Fruit fly (Drosophila melanogaster) whole organism, embryonic: ENCODE results near the gene Pez.
A peak's percentile ranks its signal among the peaks of the same experiment; 100 is the strongest.

Experiments
- Bteb2 ChIP-seq: fragments of 200-800 bp; sonication (Bioruptor generic); optimal IDR thresholded peaks from 2 replicates; lab custom pipeline; 2016; ENCODE audit warnings: missing biosample characterization, missing genetic modification characterization
- C15 ChIP-seq: fragments of 200-800 bp; sonication (Bioruptor generic); IDR thresholded peaks from 3 replicates; pipeline ENCODE4 v1.3.6; 2022; ENCODE audit warnings: missing biosample characterization, missing genetic modification characterization
- CG10654 ChIP-seq: fragments of 200-800 bp; sonication (Bioruptor generic); optimal IDR thresholded peaks from 2 replicates; lab custom pipeline; 2016; ENCODE audit warnings: missing biosample characterization, missing genetic modification characterization
- CG11456 ChIP-seq: fragments of 200-800 bp; sonication (Bioruptor generic); IDR thresholded peaks from 3 replicates; pipeline ENCODE4 v1.3.6; 2022; ENCODE audit warnings: missing biosample characterization, missing genetic modification characterization
- CG11560 ChIP-seq: fragments of 200-800 bp; sonication (Bioruptor generic); IDR thresholded peaks from 3 replicates; pipeline ENCODE4 v1.3.6; 2022; ENCODE audit warnings: missing biosample characterization, missing genetic modification characterization
- CG12391 ChIP-seq: fragments of 200-800 bp; sonication (Bioruptor generic); optimal IDR thresholded peaks from 3 replicates; lab custom pipeline; 2018; ENCODE audit warnings: missing biosample characterization, mild to moderate bottlenecking, missing genetic modification characterization, moderate library complexity
- CG13424 ChIP-seq: fragments of 200-800 bp; sonication (Bioruptor generic); optimal IDR thresholded peaks from 2 replicates; lab custom pipeline; 2019; ENCODE audit warnings: missing biosample characterization, mild to moderate bottlenecking, missing genetic modification characterization, moderate library complexity
- CG13624 ChIP-seq: fragments of 200-800 bp; sonication (Bioruptor generic); optimal IDR thresholded peaks from 2 replicates; lab custom pipeline; 2016; ENCODE audit warnings: missing biosample characterization, missing genetic modification characterization
- CG14050 ChIP-seq: fragments of 200-800 bp; sonication (Bioruptor generic); IDR thresholded peaks from 3 replicates; pipeline ENCODE4 v1.3.6; 2022; ENCODE audit warnings: missing biosample characterization, missing genetic modification characterization
- CG16863 ChIP-seq: fragments of 200-800 bp; sonication (Bioruptor generic); optimal IDR thresholded peaks from 3 replicates; lab custom pipeline; 2016; ENCODE audit warnings: missing biosample characterization, missing genetic modification characterization
- CG17612 ChIP-seq: fragments of 200-800 bp; sonication (Bioruptor generic); IDR thresholded peaks from 2 replicates; pipeline ENCODE4 v1.3.6; 2022; ENCODE audit warnings: missing biosample characterization, missing genetic modification characterization
- CG18011 ChIP-seq: fragments of 200-800 bp; sonication (Bioruptor generic); optimal IDR thresholded peaks from 2 replicates; lab custom pipeline; 2017; ENCODE audit warnings: missing biosample characterization, missing genetic modification characterization, mild to moderate bottlenecking, moderate library complexity, missing genotype
- CG2199 ChIP-seq: fragments of 200-800 bp; sonication (Bioruptor generic); IDR thresholded peaks from 3 replicates; pipeline ENCODE4 v1.3.6; 2022; ENCODE audit warnings: missing biosample characterization, missing genetic modification characterization
- CG34224 ChIP-seq: fragments of 200-800 bp; sonication (Bioruptor generic); IDR thresholded peaks from 3 replicates; pipeline ENCODE4 v1.3.6; 2022; ENCODE audit warnings: missing biosample characterization, missing genetic modification characterization; ENCODE audit not compliant: partially characterized antibody
- CG42726 ChIP-seq: fragments of 200-800 bp; sonication (Bioruptor generic); IDR thresholded peaks from 2 replicates; pipeline ENCODE4 v1.3.6; 2022; ENCODE audit warnings: missing biosample characterization, missing genetic modification characterization; ENCODE audit not compliant: partially characterized antibody
- CG6272 ChIP-seq: fragments of 200-800 bp; sonication (Bioruptor generic); IDR thresholded peaks from 2 replicates; pipeline ENCODE4 v1.3.6; 2022; ENCODE audit warnings: missing biosample characterization, missing genetic modification characterization
- CG6654 ChIP-seq: fragments of 200-800 bp; sonication (Bioruptor generic); optimal IDR thresholded peaks from 2 replicates; lab custom pipeline; 2017; ENCODE audit warnings: missing biosample characterization, mild to moderate bottlenecking, missing genetic modification characterization
- CG6813 ChIP-seq: fragments of 200-800 bp; sonication (Bioruptor generic); optimal IDR thresholded peaks from 2 replicates; lab custom pipeline; 2017; ENCODE audit warnings: missing biosample characterization, missing genetic modification characterization, mild to moderate bottlenecking, moderate library complexity, missing genetic modification reagents
- CG8281 ChIP-seq: fragments of 200-800 bp; sonication (Bioruptor generic); optimal IDR thresholded peaks from 2 replicates; lab custom pipeline; 2018; ENCODE audit warnings: missing biosample characterization, mild to moderate bottlenecking, missing genetic modification characterization, moderate library complexity
- CG9797 ChIP-seq: fragments of 200-800 bp; sonication (Bioruptor generic); optimal IDR thresholded peaks from 3 replicates; lab custom pipeline; 2018; ENCODE audit warnings: missing biosample characterization, mild to moderate bottlenecking, missing genetic modification characterization
- CG9876 ChIP-seq: fragments of 200-800 bp; sonication (Bioruptor generic); optimal IDR thresholded peaks from 2 replicates; lab custom pipeline; 2016; ENCODE audit warnings: missing biosample characterization, missing genetic modification characterization
- CG9932 ChIP-seq: fragments of 200-800 bp; sonication (Bioruptor generic); IDR thresholded peaks from 2 replicates; pipeline ENCODE4 v1.3.6; 2022; ENCODE audit warnings: missing biosample characterization, missing genetic modification characterization
- CrebB ChIP-seq: fragments of 200-800 bp; sonication (Bioruptor generic); optimal IDR thresholded peaks from 3 replicates; lab custom pipeline; 2018; ENCODE audit warnings: missing biosample characterization, mild to moderate bottlenecking, missing genetic modification characterization
- E2f2 ChIP-seq: fragments of 200-800 bp; sonication (Bioruptor generic); IDR thresholded peaks from 2 replicates; pipeline ENCODE4 v1.3.6; 2022; ENCODE audit warnings: missing biosample characterization, missing genetic modification characterization
- Elba2 ChIP-seq: fragments of 200-800 bp; sonication (Bioruptor generic); optimal IDR thresholded peaks from 3 replicates; lab custom pipeline; 2016; ENCODE audit warnings: missing biosample characterization, missing genetic modification characterization
- Ets65A ChIP-seq: fragments of 200-800 bp; sonication (Bioruptor generic); peaks from one replicate; lab custom pipeline; 2016; ENCODE audit warnings: missing biosample characterization, missing genetic modification characterization
- Gug ChIP-seq: fragments of 200-800 bp; sonication (Bioruptor generic); IDR thresholded peaks from 4 replicates; pipeline ENCODE4 v1.3.6; 2022; ENCODE audit warnings: missing biosample characterization, missing genetic modification characterization
- H15 ChIP-seq: fragments of 200-800 bp; sonication (Bioruptor generic); IDR thresholded peaks from 3 replicates; pipeline ENCODE4 v1.3.6; 2022; ENCODE audit warnings: missing biosample characterization, missing genetic modification characterization
- Hr3 ChIP-seq: fragments of 200-800 bp; sonication (Bioruptor generic); optimal IDR thresholded peaks from 3 replicates; lab custom pipeline; 2016; ENCODE audit warnings: missing biosample characterization, missing genetic modification characterization
- Hr51 ChIP-seq, 2 experiments: fragments of 200-800 bp; sonication (Bioruptor generic); optimal IDR thresholded peaks; 2 replicates in 1 of 2; 3 replicates in 1 of 2; lab custom pipeline; 2016 to 2018; ENCODE audit warnings: missing biosample characterization in 2 of 2, missing genetic modification characterization in 2 of 2, mild to moderate bottlenecking in 1 of 2, moderate library complexity in 1 of 2
- NfI ChIP-seq: fragments of 200-800 bp; sonication (Bioruptor generic); optimal IDR thresholded peaks from 3 replicates; lab custom pipeline; 2018; ENCODE audit warnings: missing biosample characterization, mild to moderate bottlenecking, missing genetic modification characterization, moderate library complexity
- Oaz ChIP-seq: fragments of 200-800 bp; sonication (Bioruptor generic); IDR thresholded peaks from 2 replicates; pipeline ENCODE4 v1.3.6; 2022; ENCODE audit warnings: missing biosample characterization, missing genetic modification characterization
- Sin3A ChIP-seq: fragments of >200 bp; optimal IDR thresholded peaks from 2 replicates; lab custom pipeline; 2018
- Six4 ChIP-seq: fragments of 200-800 bp; sonication (Bioruptor generic); optimal IDR thresholded peaks from 2 replicates; lab custom pipeline; 2016; ENCODE audit warnings: missing biosample characterization, missing genetic modification characterization
- aop ChIP-seq: fragments of 200-800 bp; sonication (Bioruptor generic); IDR thresholded peaks from 2 replicates; pipeline ENCODE4 v1.3.6; 2022; ENCODE audit warnings: missing biosample characterization, missing genetic modification characterization
- ato ChIP-seq: fragments of 200-800 bp; sonication (Bioruptor generic); IDR thresholded peaks from 2 replicates; pipeline ENCODE4 v1.3.6; 2022; ENCODE audit warnings: missing biosample characterization, missing genetic modification characterization; ENCODE audit not compliant: partially characterized antibody
- corto ChIP-seq: fragments of 200-800 bp; sonication (Bioruptor generic); optimal IDR thresholded peaks from 2 replicates; lab custom pipeline; 2016; ENCODE audit warnings: missing biosample characterization, mild to moderate bottlenecking, missing genetic modification characterization, moderate library complexity
- danr ChIP-seq: fragments of 200-800 bp; sonication (Bioruptor generic); IDR thresholded peaks from 2 replicates; pipeline ENCODE4 v1.3.6; 2022; ENCODE audit warnings: missing biosample characterization, missing genetic modification characterization
- kay ChIP-seq: fragments of 200-800 bp; sonication (Bioruptor generic); optimal IDR thresholded peaks from 2 replicates; lab custom pipeline; 2016; ENCODE audit warnings: missing biosample characterization, missing genetic modification characterization
- mirr ChIP-seq: fragments of 200-800 bp; sonication (Bioruptor generic); optimal IDR thresholded peaks from 3 replicates; lab custom pipeline; 2018; ENCODE audit warnings: missing biosample characterization, mild to moderate bottlenecking, missing genetic modification characterization
- nau ChIP-seq: fragments of 200-800 bp; sonication (Bioruptor generic); optimal IDR thresholded peaks from 3 replicates; lab custom pipeline; 2017; ENCODE audit warnings: missing biosample characterization, mild to moderate bottlenecking, missing genetic modification characterization, missing genetic modification reagents
- nerfin-1 ChIP-seq: fragments of 200-800 bp; sonication (Bioruptor generic); optimal IDR thresholded peaks from 3 replicates; lab custom pipeline; 2019; ENCODE audit warnings: missing biosample characterization, mild to moderate bottlenecking, missing genetic modification characterization, moderate library complexity
- nerfin-2 ChIP-seq: fragments of 200-800 bp; sonication (Bioruptor generic); IDR thresholded peaks from 2 replicates; pipeline ENCODE4 v1.3.6; 2022; ENCODE audit warnings: missing biosample characterization, missing genetic modification characterization; ENCODE audit not compliant: partially characterized antibody
- pan ChIP-seq, 4 experiments: fragments of >200 bp in 3 of 4; fragments of 200-800 bp in 1 of 4; sonication (Bioruptor generic) in 1 of 4; optimal IDR thresholded peaks in 3 of 4; IDR thresholded peaks in 1 of 4; 2 replicates each; pipeline versions ENCODE4 v1.3.6 to Lab custom; 2017 to 2022; ENCODE audit warnings: missing biosample characterization in 2 of 4, missing genetic modification characterization in 2 of 4, mixed read lengths in 1 of 4
- slbo ChIP-seq: fragments of 200-800 bp; sonication (Bioruptor generic); IDR thresholded peaks from 2 replicates; pipeline ENCODE4 v1.3.6; 2022; ENCODE audit warnings: missing biosample characterization, missing genetic modification characterization
- tll ChIP-seq, 2 experiments: fragments of 200-800 bp in 1 of 2; fragments of >200 bp in 1 of 2; sonication (Bioruptor generic) in 1 of 2; optimal IDR thresholded peaks; 2 replicates each; lab custom pipeline; 2017 to 2019; ENCODE audit warnings: missing biosample characterization in 2 of 2, missing genetic modification characterization in 2 of 2, mild to moderate bottlenecking in 1 of 2, moderate library complexity in 1 of 2
- trem ChIP-seq: fragments of 200-800 bp; optimal IDR thresholded peaks from 3 replicates; lab custom pipeline; 2019; ENCODE audit warnings: missing biosample characterization, mild to moderate bottlenecking, missing genetic modification characterization, moderate library complexity
- unpg ChIP-seq: fragments of 200-800 bp; sonication (Bioruptor generic); optimal IDR thresholded peaks from 3 replicates; lab custom pipeline; 2018; ENCODE audit warnings: missing biosample characterization, mild to moderate bottlenecking, missing genetic modification characterization, moderate library complexity
- yki ChIP-seq: fragments of >200 bp; optimal IDR thresholded peaks from 3 replicates; lab custom pipeline; 2018
- zen ChIP-seq: fragments of 200-800 bp; sonication (Bioruptor generic); optimal IDR thresholded peaks from 3 replicates; lab custom pipeline; 2018; ENCODE audit warnings: missing biosample characterization, mild to moderate bottlenecking, missing genetic modification characterization, moderate library complexity

The Pez gene

DNA sequence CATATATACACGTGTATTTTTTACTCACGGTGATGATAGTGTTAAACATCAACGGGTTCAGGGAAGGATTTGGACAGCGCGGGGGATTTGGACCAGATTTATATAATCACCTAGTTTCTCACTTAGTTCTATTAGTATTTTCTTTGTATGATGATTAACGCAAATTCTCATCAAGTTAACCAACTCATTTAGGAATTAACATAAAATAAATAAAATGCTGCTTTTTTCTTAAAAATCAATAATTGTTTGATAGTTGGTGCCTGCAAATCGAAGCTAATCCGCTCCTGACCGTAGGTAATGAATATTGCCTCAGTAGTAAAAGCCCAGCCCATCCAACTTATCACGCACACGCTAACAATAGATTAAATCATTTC is 13.3 kb upstream of the Pez start (continued):
- peak; percentile 48 to 89 for TF ChIP-seq Hr51 (GFP tag; optimal IDR thresholded peaks at IDR 0.05; lab: Kevin White, UChicago)
- TF ChIP-seq Hr3 (GFP tag; lab: Kevin White, UChicago), result peak; percentile 75
- TF ChIP-seq CG12391 (tag; lab: Kevin White, UChicago), result peak; percentile 80
- peak; percentile 53 for TF ChIP-seq Six4
- TF ChIP-seq ato (GFP tag; lab: Robert Waterston, UW), result no peak
- TF ChIP-seq CG6654, result peak; percentile 60
- TF ChIP-seq CG8281 (tag; lab: Kevin White, UChicago), result peak; percentile 60
- TF ChIP-seq trem (tag; lab: Kevin White, UChicago), result peak; percentile 16
- TF ChIP-seq CG34224 (GFP tag; lab: Robert Waterston, UW), result no peak
- peak; percentile 94 for TF ChIP-seq Ets65A (GFP tag; lab: Kevin White, UChicago)
- peak; percentile 25 for TF ChIP-seq mirr (GFP tag; lab: Kevin White, UChicago)
- TF ChIP-seq CG42726 (GFP tag; lab: Robert Waterston, UW), result no peak
- peak; percentile 95 for TF ChIP-seq CG9932 (GFP tag; lab: Robert Waterston, UW)
- peak; percentile 74; the same call in 3 of the 4 replicates for TF ChIP-seq Gug (GFP tag; lab: Robert Waterston, UW)
- TF ChIP-seq zen, result peak; percentile 52
- peak; percentile 86 for TF ChIP-seq CG13424 (tag; lab: Kevin White, UChicago)
- TF ChIP-seq nau, result peak; percentile 65
- TF ChIP-seq CG11560, result peak; percentile 82
- peak; percentile 86 for TF ChIP-seq CG13624 (GFP tag; lab: Kevin White, UChicago)
- TF ChIP-seq CG18011 (GFP tag; lab: Kevin White, UChicago), result peak; percentile 55
- TF ChIP-seq Bteb2 (GFP tag; lab: Kevin White, UChicago), result peak; percentile 80
- 0 out of 2 replicates have a peak, but pooled peaks have one; percentile 31 for TF ChIP-seq aop
- peak; percentile 70 for TF ChIP-seq Oaz (GFP tag; lab: Robert Waterston, UW)
- no peak for TF ChIP-seq yki
- no peak for TF ChIP-seq nerfin-2 (GFP tag; lab: Robert Waterston, UW)
- peak; percentile 72 for TF ChIP-seq CG17612 (GFP tag; lab: Robert Waterston, UW)
- peak; percentile 70 for TF ChIP-seq nerfin-1 (tag; lab: Kevin White, UChicago)
- TF ChIP-seq kay (GFP tag; lab: Kevin White, UChicago), result peak; percentile 75
- TF ChIP-seq Elba2 (GFP tag; lab: Kevin White, UChicago), result no peak
- peak; percentile 83 for TF ChIP-seq unpg (GFP tag; lab: Kevin White, UChicago)
- peak; percentile 73; the same call in 2 of the 3 replicates for TF ChIP-seq H15 (GFP tag; lab: Robert Waterston, UW)
- TF ChIP-seq corto (GFP tag; lab: Kevin White, UChicago), result no peak
- TF ChIP-seq CG11456 (GFP tag; lab: Robert Waterston, UW), result peak; percentile 85
- TF ChIP-seq CG6813 (GFP tag; lab: Kevin White, UChicago), result peak; percentile 69
- TF ChIP-seq slbo (GFP tag; lab: Robert Waterston, UW), result peak; percentile 94
- no peak for TF ChIP-seq CG2199 (GFP tag; lab: Robert Waterston, UW)
- TF ChIP-seq CG9797 (GFP tag; lab: Kevin White, UChicago), result no peak
- TF ChIP-seq Sin3A (lab: Kevin White, UChicago), result no peak
- TF ChIP-seq pan (optimal IDR thresholded peaks at IDR 0.05; lab: Kevin White, UChicago), result no peak
- TF ChIP-seq pan (GFP tag; optimal IDR thresholded peaks at IDR 0.05 in 1 of 2, IDR thresholded peaks at IDR 0.05 in 1 of 2), result peak in 1 of 2 experiments; percentile 78
- TF ChIP-seq CG6272 (GFP tag; lab: Robert Waterston, UW), result peak; percentile 88
- TF ChIP-seq tll (GFP tag; optimal IDR thresholded peaks at IDR 0.05; lab: Kevin White, UChicago), result no peak
- TF ChIP-seq CG10654, result peak; percentile 72
- TF ChIP-seq CG14050 (GFP tag; lab: Robert Waterston, UW), result peak; percentile 70; the same call in 2 of the 3 replicates
- peak; percentile 64 for TF ChIP-seq E2f2 (GFP tag; lab: Robert Waterston, UW)
- peak; percentile 65; the same call in 1 of the 3 replicates for TF ChIP-seq C15 (GFP tag; lab: Robert Waterston, UW)
- peak; percentile 47 for TF ChIP-seq CG9876 (GFP tag; lab: Kevin White, UChicago)
- peak; percentile 89 for TF ChIP-seq NfI
- TF ChIP-seq CG16863, result peak; percentile 71
- peak; percentile 73 for TF ChIP-seq CrebB (tag; lab: Kevin White, UChicago)
- peak; percentile 84 for TF ChIP-seq danr
